Worm (Caenorhabditis elegans) whole organism, midembryonic: ENCODE results near the gene F38C2.4.

ENCODE experiments used
- cog-1 ChIP-seq: sonication (generic microtip); optimal IDR thresholded peaks from 2 replicates; lab custom pipeline; 2016; ENCODE audit warnings: missing genetic modification characterization, missing compliant biosample characterization
- flt-1 ChIP-seq: fragments of 200-800 bp; sonication (Bioruptor generic); IDR thresholded peaks from 2 replicates; pipeline ENCODE4 v1.3.6; 2022; ENCODE audit warnings: missing genetic modification characterization, missing compliant biosample characterization
- tab-1 ChIP-seq: fragments of 200-800 bp; sonication (Bioruptor generic); IDR thresholded peaks from 2 replicates; pipeline ENCODE4 v1.3.6; 2022; ENCODE audit warnings: missing genetic modification characterization, missing compliant biosample characterization
- ztf-23 ChIP-seq: fragments of 200-800 bp; sonication (Bioruptor generic); IDR thresholded peaks from 2 replicates; pipeline ENCODE4 v1.3.6; 2022; ENCODE audit warnings: missing genetic modification reagents, missing genetic modification characterization, missing compliant biosample characterization
- ztf-29 ChIP-seq: fragments of 200-800 bp; sonication (Bioruptor generic); IDR thresholded peaks from 2 replicates; pipeline ENCODE4 v1.3.6; 2022; ENCODE audit warnings: missing genetic modification reagents, missing genetic modification characterization, missing compliant biosample characterization

- TF ChIP-seq ztf-29 (no peak), flt-1 (no peak), tab-1 (GFP tag; lab: Robert Waterston, UW) (no peak), ztf-23 (GFP tag; lab: Robert Waterston, UW) (no peak), cog-1 (tag; lab: Kevin White, UChicago) (no peak)
Observed at ce11 chrIV:16298851-16299250, 27.8 kb downstream of the F38C2.4 start, which contains the start of gene srz-72.
